Fruit fly (Drosophila melanogaster) whole organism, embryonic: ENCODE results near the gene Ras85D.

Source experiments
- Adf1 ChIP-seq: fragments of 200-800 bp; sonication (Bioruptor generic); IDR thresholded peaks from 2 replicates; pipeline ENCODE4 v1.3.6; 2022; ENCODE audit warnings: missing biosample characterization, missing genetic modification characterization
- Bgb ChIP-seq: fragments of 200-800 bp; sonication (Bioruptor generic); IDR thresholded peaks from 2 replicates; pipeline ENCODE4 v1.3.6; 2022; ENCODE audit warnings: missing biosample characterization, missing genetic modification characterization; ENCODE audit not compliant: partially characterized antibody
- BtbVII ChIP-seq: fragments of 200-800 bp; sonication (Bioruptor generic); optimal IDR thresholded peaks from 3 replicates; lab custom pipeline; 2017; ENCODE audit warnings: missing biosample characterization, mild to moderate bottlenecking, missing genetic modification characterization
- C15 ChIP-seq: fragments of 200-800 bp; sonication (Bioruptor generic); IDR thresholded peaks from 3 replicates; pipeline ENCODE4 v1.3.6; 2022; ENCODE audit warnings: missing biosample characterization, missing genetic modification characterization
- CG12155 ChIP-seq: fragments of 200-800 bp; sonication (Bioruptor generic); optimal IDR thresholded peaks from 3 replicates; lab custom pipeline; 2016; ENCODE audit warnings: missing biosample characterization, missing genetic modification characterization
- CG15269 ChIP-seq: fragments of 200-800 bp; sonication (Bioruptor generic); optimal IDR thresholded peaks from 2 replicates; lab custom pipeline; 2018; ENCODE audit warnings: missing biosample characterization, mild to moderate bottlenecking, missing genetic modification characterization, moderate library complexity
- CG16779 ChIP-seq: fragments of 200-800 bp; sonication (Bioruptor generic); IDR thresholded peaks from 2 replicates; pipeline ENCODE4 v1.3.6; 2022; ENCODE audit warnings: missing biosample characterization, missing genetic modification characterization
- CG17802 ChIP-seq: fragments of 200-800 bp; sonication (Bioruptor generic); optimal IDR thresholded peaks from 2 replicates; lab custom pipeline; 2018; ENCODE audit warnings: missing biosample characterization, mild to moderate bottlenecking, missing genetic modification characterization, moderate library complexity
- CG1792 ChIP-seq: fragments of 200-800 bp; sonication (Bioruptor generic); optimal IDR thresholded peaks from 2 replicates; lab custom pipeline; 2016; ENCODE audit warnings: missing biosample characterization, missing genetic modification characterization
- CG18599 ChIP-seq: fragments of 200-800 bp; sonication (Bioruptor generic); optimal IDR thresholded peaks from 3 replicates; lab custom pipeline; 2017; ENCODE audit warnings: missing biosample characterization, missing genetic modification characterization, mild to moderate bottlenecking, moderate library complexity, missing genetic modification reagents
- CG2116 ChIP-seq: fragments of 200-800 bp; sonication (Bioruptor generic); optimal IDR thresholded peaks from 3 replicates; lab custom pipeline; 2018; ENCODE audit warnings: missing biosample characterization, mild to moderate bottlenecking, missing genetic modification characterization
- CG2199 ChIP-seq: fragments of 200-800 bp; sonication (Bioruptor generic); IDR thresholded peaks from 3 replicates; pipeline ENCODE4 v1.3.6; 2022; ENCODE audit warnings: missing biosample characterization, missing genetic modification characterization
- CG30020 ChIP-seq: fragments of 200-800 bp; optimal IDR thresholded peaks from 2 replicates; lab custom pipeline; 2019; ENCODE audit warnings: missing biosample characterization, mild to moderate bottlenecking, missing genetic modification characterization, moderate library complexity
- CG30403 ChIP-seq: fragments of 200-800 bp; sonication (Bioruptor generic); optimal IDR thresholded peaks from 3 replicates; lab custom pipeline; 2016; ENCODE audit warnings: missing biosample characterization, missing genetic modification characterization
- CG34376 ChIP-seq: fragments of 200-800 bp; sonication (Bioruptor generic); optimal IDR thresholded peaks from 2 replicates; lab custom pipeline; 2018; ENCODE audit warnings: missing biosample characterization, mild to moderate bottlenecking, missing genetic modification characterization
- CG6254 ChIP-seq: fragments of 200-800 bp; sonication (Bioruptor generic); optimal IDR thresholded peaks from 3 replicates; lab custom pipeline; 2017; ENCODE audit warnings: mild to moderate bottlenecking, missing biosample characterization, missing genetic modification reagents, missing genetic modification characterization
- CG7987 ChIP-seq: fragments of 200-800 bp; sonication (Bioruptor generic); optimal IDR thresholded peaks from 2 replicates; lab custom pipeline; 2018; ENCODE audit warnings: missing biosample characterization, mild to moderate bottlenecking, missing genetic modification characterization, moderate library complexity
- CG8944 ChIP-seq: fragments of 200-800 bp; sonication (Bioruptor generic); optimal IDR thresholded peaks from 3 replicates; lab custom pipeline; 2016; ENCODE audit warnings: missing biosample characterization, missing genetic modification characterization
- CG9215 ChIP-seq: fragments of 200-800 bp; sonication (Bioruptor generic); IDR thresholded peaks from 2 replicates; pipeline ENCODE4 v1.3.6; 2022; ENCODE audit warnings: missing biosample characterization, missing genetic modification characterization
- CG9727 ChIP-seq: fragments of 200-800 bp; sonication (Bioruptor generic); optimal IDR thresholded peaks from 3 replicates; lab custom pipeline; 2017; ENCODE audit warnings: missing biosample characterization, mild to moderate bottlenecking, missing genetic modification characterization
- CG9797 ChIP-seq: fragments of 200-800 bp; sonication (Bioruptor generic); optimal IDR thresholded peaks from 3 replicates; lab custom pipeline; 2018; ENCODE audit warnings: missing biosample characterization, mild to moderate bottlenecking, missing genetic modification characterization
- CrebB ChIP-seq: fragments of 200-800 bp; sonication (Bioruptor generic); optimal IDR thresholded peaks from 3 replicates; lab custom pipeline; 2018; ENCODE audit warnings: missing biosample characterization, mild to moderate bottlenecking, missing genetic modification characterization
- Dfd ChIP-seq, 2 experiments: fragments of >200 bp; optimal IDR thresholded peaks; 2 replicates each; lab custom pipeline; 2017; ENCODE audit warnings: missing biosample characterization in 2 of 2, missing genetic modification characterization in 2 of 2
- ERR ChIP-seq: fragments of 200-800 bp; sonication (Bioruptor generic); optimal IDR thresholded peaks from 2 replicates; lab custom pipeline; 2016; ENCODE audit warnings: missing biosample characterization, missing genetic modification characterization
- HLH4C ChIP-seq: fragments of 200-800 bp; sonication (Bioruptor generic); IDR thresholded peaks from 3 replicates; pipeline ENCODE4 v1.3.6; 2022; ENCODE audit warnings: missing biosample characterization, missing genetic modification characterization; ENCODE audit not compliant: partially characterized antibody
- Hand ChIP-seq: fragments of 200-800 bp; sonication (Bioruptor generic); optimal IDR thresholded peaks from 2 replicates; lab custom pipeline; 2017; ENCODE audit warnings: mild to moderate bottlenecking, missing biosample characterization, missing genetic modification reagents, missing genetic modification characterization
- Hmr ChIP-seq: fragments of 200-800 bp; sonication (Bioruptor generic); optimal IDR thresholded peaks from 3 replicates; lab custom pipeline; 2017; ENCODE audit warnings: mild to moderate bottlenecking, missing biosample characterization, missing genetic modification reagents, missing genetic modification characterization
- Med ChIP-seq: fragments of 200-800 bp; sonication (Bioruptor generic); peaks from one replicate; lab custom pipeline; 2016; ENCODE audit warnings: missing biosample characterization, missing genetic modification characterization, mild to moderate bottlenecking, inconsistent platforms, moderate library complexity
- Meics ChIP-seq: fragments of 200-800 bp; sonication (Bioruptor generic); optimal IDR thresholded peaks from 2 replicates; lab custom pipeline; 2017; ENCODE audit warnings: missing biosample characterization, mild to moderate bottlenecking, missing genetic modification characterization
- Myb ChIP-seq: fragments of 200-800 bp; sonication (Bioruptor generic); optimal IDR thresholded peaks from 2 replicates; lab custom pipeline; 2016; ENCODE audit warnings: missing biosample characterization, missing genetic modification characterization
- Opbp ChIP-seq: fragments of 200-800 bp; sonication (Bioruptor generic); IDR thresholded peaks from 3 replicates; pipeline ENCODE4 v1.3.6; 2022; ENCODE audit warnings: missing biosample characterization, missing genetic modification characterization; ENCODE audit not compliant: partially characterized antibody
- Stat92E ChIP-seq, 3 experiments: fragments of >200 bp in 2 of 3; fragments of 200-800 bp in 1 of 3; sonication (Bioruptor generic) in 1 of 3; optimal IDR thresholded peaks; 2 replicates each; lab custom pipeline; 2017 to 2019; ENCODE audit warnings: missing biosample characterization in 3 of 3, missing genetic modification characterization in 3 of 3, mild to moderate bottlenecking in 1 of 3, moderate library complexity in 1 of 3
- TFAM ChIP-seq: fragments of 200-800 bp; sonication (Bioruptor generic); optimal IDR thresholded peaks from 2 replicates; lab custom pipeline; 2017; ENCODE audit warnings: missing biosample characterization, missing genetic modification characterization, inconsistent platforms
- br ChIP-seq: fragments of >200 bp; optimal IDR thresholded peaks from 2 replicates; lab custom pipeline; 2017
- da ChIP-seq: fragments of 200-800 bp; sonication (Bioruptor generic); optimal IDR thresholded peaks from 2 replicates; lab custom pipeline; 2016; ENCODE audit warnings: missing biosample characterization, missing genetic modification characterization
- dimm ChIP-seq: fragments of 200-800 bp; sonication (Bioruptor generic); IDR thresholded peaks from 2 replicates; pipeline ENCODE4 v1.3.6; 2022; ENCODE audit warnings: missing biosample characterization, missing genetic modification characterization
- ewg ChIP-seq: fragments of 200-800 bp; sonication (Bioruptor generic); optimal IDR thresholded peaks from 3 replicates; lab custom pipeline; 2017; ENCODE audit warnings: mild to moderate bottlenecking, missing biosample characterization, missing genetic modification reagents, missing genetic modification characterization
- gem ChIP-seq: fragments of 200-800 bp; sonication (Bioruptor generic); optimal IDR thresholded peaks from 2 replicates; lab custom pipeline; 2019; ENCODE audit warnings: missing biosample characterization, mild to moderate bottlenecking, missing genetic modification characterization, moderate library complexity
- h ChIP-seq: fragments of >200 bp; optimal IDR thresholded peaks from 2 replicates; lab custom pipeline; 2017
- ham ChIP-seq: fragments of 200-800 bp; sonication (Bioruptor generic); IDR thresholded peaks from 2 replicates; pipeline ENCODE4 v1.3.6; 2022; ENCODE audit warnings: missing biosample characterization, missing genetic modification characterization
- kay ChIP-seq: fragments of 200-800 bp; sonication (Bioruptor generic); optimal IDR thresholded peaks from 2 replicates; lab custom pipeline; 2016; ENCODE audit warnings: missing biosample characterization, missing genetic modification characterization
- lab ChIP-seq: fragments of 200-800 bp; sonication (Bioruptor generic); optimal IDR thresholded peaks from 3 replicates; lab custom pipeline; 2017; ENCODE audit warnings: missing biosample characterization, missing genetic modification characterization, mild to moderate bottlenecking, moderate library complexity, missing genetic modification reagents
- nerfin-1 ChIP-seq: fragments of 200-800 bp; sonication (Bioruptor generic); optimal IDR thresholded peaks from 3 replicates; lab custom pipeline; 2019; ENCODE audit warnings: missing biosample characterization, mild to moderate bottlenecking, missing genetic modification characterization, moderate library complexity
- sens ChIP-seq: fragments of 200-800 bp; sonication (Bioruptor generic); peaks from one replicate; lab custom pipeline; 2016; ENCODE audit warnings: missing biosample characterization, missing genetic modification characterization
- slbo ChIP-seq: fragments of 200-800 bp; sonication (Bioruptor generic); IDR thresholded peaks from 2 replicates; pipeline ENCODE4 v1.3.6; 2022; ENCODE audit warnings: missing biosample characterization, missing genetic modification characterization
- sug ChIP-seq: fragments of 200-800 bp; optimal IDR thresholded peaks from 2 replicates; lab custom pipeline; 2019; ENCODE audit warnings: missing biosample characterization, mild to moderate bottlenecking, missing genetic modification characterization, moderate library complexity
- tio ChIP-seq: fragments of 200-800 bp; sonication (Bioruptor generic); optimal IDR thresholded peaks from 2 replicates; lab custom pipeline; 2017; ENCODE audit warnings: missing biosample characterization, missing genetic modification characterization, inconsistent platforms
- unpg ChIP-seq: fragments of 200-800 bp; sonication (Bioruptor generic); optimal IDR thresholded peaks from 3 replicates; lab custom pipeline; 2018; ENCODE audit warnings: missing biosample characterization, mild to moderate bottlenecking, missing genetic modification characterization, moderate library complexity
- zen ChIP-seq: fragments of 200-800 bp; sonication (Bioruptor generic); optimal IDR thresholded peaks from 3 replicates; lab custom pipeline; 2018; ENCODE audit warnings: missing biosample characterization, mild to moderate bottlenecking, missing genetic modification characterization, moderate library complexity

The Ras85D gene

DNA sequence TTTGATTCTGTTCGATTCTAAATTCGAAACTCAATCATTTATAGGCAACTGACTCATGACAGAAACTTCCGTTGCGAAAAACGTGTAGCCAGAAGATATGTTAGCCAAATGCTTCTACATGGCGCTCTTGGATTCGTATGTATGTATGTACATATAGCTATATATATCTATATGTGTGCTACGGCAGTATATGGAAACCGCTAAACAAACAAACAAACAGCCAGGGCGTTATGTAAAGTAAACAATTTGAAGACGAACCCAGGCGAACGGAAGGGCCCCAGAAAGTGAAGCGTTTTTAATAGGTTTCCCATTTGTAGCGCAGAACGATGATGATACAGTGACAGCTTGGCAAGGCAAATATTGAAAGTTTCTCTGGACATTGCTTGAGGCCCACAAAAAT is 17.0 kb upstream of the Ras85D start (continued):
- TF ChIP-seq CG9797 (GFP tag; lab: Kevin White, UChicago) = no peak
- TF ChIP-seq nerfin-1 (tag; lab: Kevin White, UChicago) = no peak
- no peak for TF ChIP-seq Hand (GFP tag; lab: Kevin White, UChicago)
- TF ChIP-seq ewg (GFP tag; lab: Kevin White, UChicago) = no peak

DNA sequence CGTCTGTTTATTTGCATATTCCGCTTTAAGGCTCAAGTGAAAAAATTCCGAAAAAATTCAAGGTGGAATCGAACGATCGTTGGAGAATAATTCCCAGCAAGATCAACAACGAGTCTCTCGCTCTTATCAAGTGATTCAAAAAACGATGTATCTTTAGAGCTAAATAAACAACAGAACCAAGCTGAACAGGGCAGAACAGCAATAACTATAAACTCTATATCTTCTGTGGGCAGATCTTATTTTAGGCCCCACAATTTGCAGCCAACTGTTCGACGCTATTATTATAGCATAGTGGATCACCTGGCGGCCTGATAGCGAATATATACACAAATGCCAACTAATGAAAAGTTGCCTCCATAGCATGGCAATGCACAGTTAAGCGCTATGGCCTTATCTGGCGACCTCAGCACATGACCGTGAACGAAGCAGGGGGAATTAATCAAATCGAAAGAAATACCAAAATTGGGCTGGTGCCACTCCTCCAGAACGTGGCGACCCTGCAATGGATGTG is 16.6 kb upstream of the Ras85D start:
- TF ChIP-seq CG16779 (GFP tag; lab: Robert Waterston, UW) = no peak
- no peak for TF ChIP-seq CG12155 (GFP tag; lab: Kevin White, UChicago)
- TF ChIP-seq CG15269 = peak; percentile 9
- TF ChIP-seq ERR (GFP tag; lab: Kevin White, UChicago) = no peak
- peak; percentile 57 for TF ChIP-seq CG18599 (GFP tag; lab: Kevin White, UChicago)
- TF ChIP-seq Med (GFP tag; lab: Kevin White, UChicago) = peak; percentile 53
- TF ChIP-seq lab (GFP tag; lab: Kevin White, UChicago) = peak; percentile 45
- no peak for TF ChIP-seq zen (tag; lab: Kevin White, UChicago)
- peak; percentile 20 for TF ChIP-seq CG1792 (GFP tag; lab: Kevin White, UChicago)
- peak; percentile 15 for TF ChIP-seq sens (GFP tag; lab: Kevin White, UChicago)
- TF ChIP-seq br = no peak
- TF ChIP-seq unpg = no peak
- TF ChIP-seq Hmr (GFP tag; lab: Kevin White, UChicago) = peak; percentile 39
- 0 out of 2 replicates have a peak, but pooled peaks have one; percentile 8 for TF ChIP-seq slbo (GFP tag; lab: Robert Waterston, UW)
- TF ChIP-seq CG8944 (GFP tag; lab: Kevin White, UChicago) = no peak
- TF ChIP-seq BtbVII (GFP tag; lab: Kevin White, UChicago) = peak; percentile 18
- TF ChIP-seq CG34376 (GFP tag; lab: Kevin White, UChicago) = peak; percentile 37
- no peak for TF ChIP-seq ham (GFP tag; lab: Robert Waterston, UW)
- no peak for TF ChIP-seq CG17802 (tag; lab: Kevin White, UChicago)
- TF ChIP-seq CG9727 = no peak
- no peak for TF ChIP-seq Bgb (GFP tag; lab: Robert Waterston, UW)
- peak; percentile 79 for TF ChIP-seq CG7987 (GFP tag; lab: Kevin White, UChicago)
- no peak for TF ChIP-seq CG2116 (GFP tag; lab: Kevin White, UChicago)
- TF ChIP-seq Opbp (GFP tag; lab: Robert Waterston, UW) = no peak
- TF ChIP-seq TFAM (GFP tag; lab: Kevin White, UChicago) = no peak
- TF ChIP-seq CG6254 (GFP tag; lab: Kevin White, UChicago) = no peak
- no peak for TF ChIP-seq Myb (GFP tag; lab: Kevin White, UChicago)
- TF ChIP-seq Dfd (GFP tag; optimal IDR thresholded peaks at IDR 0.05; lab: Kevin White, UChicago) = no peak
- TF ChIP-seq CrebB = no peak
- TF ChIP-seq tio = no peak
- no peak for TF ChIP-seq Meics (GFP tag; lab: Kevin White, UChicago)
- no peak for TF ChIP-seq CG9215 (GFP tag; lab: Robert Waterston, UW)
- TF ChIP-seq C15 (GFP tag; lab: Robert Waterston, UW) = no peak
- peak; percentile 81; the same call in 2 of the 3 replicates for TF ChIP-seq CG2199 (GFP tag; lab: Robert Waterston, UW)
- TF ChIP-seq h = no peak
- TF ChIP-seq da = peak; percentile 14
- TF ChIP-seq sug (tag; lab: Kevin White, UChicago) = peak; percentile 81
- no peak for TF ChIP-seq Adf1 (GFP tag; lab: Robert Waterston, UW)
- no peak for TF ChIP-seq gem (tag; lab: Kevin White, UChicago)
- no peak for TF ChIP-seq CG30403
- no peak for TF ChIP-seq HLH4C (GFP tag; lab: Robert Waterston, UW)
- TF ChIP-seq Stat92E (GFP tag; optimal IDR thresholded peaks at IDR 0.05; lab: Kevin White, UChicago) = no peak
- no peak for TF ChIP-seq CG30020 (tag; lab: Kevin White, UChicago)
- no peak for TF ChIP-seq Hand (GFP tag; lab: Kevin White, UChicago)
- no peak for TF ChIP-seq kay (GFP tag; lab: Kevin White, UChicago)
- TF ChIP-seq dimm (GFP tag; lab: Robert Waterston, UW) = no peak
